Worm (Caenorhabditis elegans) whole organism, L4 larva: ENCODE results near the gene gtap-2.

Experiments used
- R02D3.7 ChIP-seq: fragments of 150-350 bp; sonication (generic microtip); optimal IDR thresholded peaks from 3 replicates; lab custom pipeline; 2014; ENCODE audit warnings: missing biosample characterization, missing genetic modification characterization
- T20F7.1 ChIP-seq: fragments of 200-800 bp; sonication (Bioruptor generic); optimal IDR thresholded peaks from 2 replicates; lab custom pipeline; 2018; ENCODE audit warnings: mild to moderate bottlenecking, missing genetic modification characterization, missing compliant biosample characterization
- unc-130 ChIP-seq: sonication (generic microtip); optimal IDR thresholded peaks from 2 replicates; lab custom pipeline; 2016; ENCODE audit warnings: missing genetic modification reagents, missing genetic modification characterization, missing compliant biosample characterization

- peak; percentile 24 for TF ChIP-seq T20F7.1 (GFP tag; lab: Kevin White, UChicago)
- TF ChIP-seq R02D3.7 (tag; lab: Kevin White, UChicago), result no peak
- TF ChIP-seq unc-130 (GFP tag; lab: Kevin White, UChicago), result no peak
Observed at ce11 chrIII:9826005-9826404, 17.7 kb downstream of the gtap-2 start.
